Worm (Caenorhabditis elegans) whole organism, L4/young adult: ENCODE data around the gene pitp-1.

Source experiments
- dao-5 ChIP-seq: sonication (generic microtip); optimal IDR thresholded peaks from 2 replicates; lab custom pipeline; 2016; ENCODE audit warnings: missing genotype, missing genetic modification characterization, moderate library complexity, missing compliant biosample characterization
- him-1 ChIP-seq: sonication (generic microtip); optimal IDR thresholded peaks from 2 replicates; lab custom pipeline; 2016; ENCODE audit warnings: missing genotype, missing genetic modification reagents, missing genetic modification characterization, missing compliant biosample characterization

ce11 chrIII:3484995-3485394 is 44.6 kb downstream of the pitp-1 start:
- TF ChIP-seq him-1 (tag; lab: Kevin White, UChicago) (no peak), dao-5 (tag; lab: Kevin White, UChicago) (no peak)
